Worm (Caenorhabditis elegans) whole organism, L1 larva: ENCODE data around the gene iffb-1.

Source experiments
- alr-1 ChIP-seq: fragments of 200-800 bp; sonication (Bioruptor generic); optimal IDR thresholded peaks from 2 replicates; lab custom pipeline; 2018; ENCODE audit warnings: borderline replicate concordance, mild to moderate bottlenecking, missing genetic modification characterization, missing compliant biosample characterization
- ceh-8 ChIP-seq: fragments of 200-800 bp; sonication (Bioruptor generic); optimal IDR thresholded peaks from 2 replicates; lab custom pipeline; 2018; ENCODE audit warnings: mild to moderate bottlenecking, missing genetic modification characterization, moderate library complexity, missing compliant biosample characterization
- dpl-1 ChIP-seq, 3 experiments: fragments of 150-350 bp in 2 of 3; sonication (generic microtip) in 1 of 3; optimal IDR thresholded peaks; 2 replicates each; lab custom pipeline; 2014 to 2017; ENCODE audit warnings: missing biosample characterization in 3 of 3, missing genetic modification characterization in 3 of 3, missing genetic modification reagents in 3 of 3
- efl-1 ChIP-seq, 4 experiments: fragments of 150-350 bp; optimal IDR thresholded peaks in 3 of 4; peaks in 1 of 4; 1 replicate in 1 of 4; 2 replicates in 3 of 4; lab custom pipeline; 2014; ENCODE audit warnings: missing biosample characterization in 2 of 4, missing genetic modification characterization in 2 of 4, missing genetic modification reagents in 2 of 4
- egl-27 ChIP-seq, 2 experiments: fragments of 150-350 bp in 1 of 2; sonication (generic microtip); optimal IDR thresholded peaks; 3 replicates each; lab custom pipeline; 2017 to 2018; ENCODE audit warnings: missing biosample characterization in 2 of 2, missing genetic modification characterization in 2 of 2, missing genetic modification reagents in 2 of 2
- elt-3 ChIP-seq, 6 experiments: fragments of 150-350 bp in 1 of 6; sonication (generic microtip); optimal IDR thresholded peaks; 2 replicates each; lab custom pipeline; 2017 to 2018; ENCODE audit warnings: missing biosample characterization in 6 of 6, missing genetic modification characterization in 6 of 6, inconsistent platforms in 1 of 6
- fkh-4 ChIP-seq: sonication (generic microtip); optimal IDR thresholded peaks from 2 replicates; lab custom pipeline; 2016; ENCODE audit warnings: missing compliant biosample characterization, missing genetic modification characterization, borderline replicate concordance
- fkh-8 ChIP-seq: sonication (generic microtip); optimal IDR thresholded peaks from 2 replicates; lab custom pipeline; 2016; ENCODE audit warnings: mild to moderate bottlenecking, missing genetic modification characterization, missing compliant biosample characterization
- fos-1 ChIP-seq: fragments of 150-350 bp; optimal IDR thresholded peaks from 2 replicates; lab custom pipeline; 2014; ENCODE audit warnings: missing biosample characterization, missing genetic modification characterization
- grh-1 ChIP-seq: fragments of 200-800 bp; sonication (Bioruptor generic); IDR thresholded peaks from 2 replicates; pipeline ENCODE4 v1.3.6; 2022; ENCODE audit warnings: missing genetic modification reagents, missing genetic modification characterization, missing compliant biosample characterization
- hpl-2 ChIP-seq: fragments of 150-350 bp; optimal IDR thresholded peaks from 2 replicates; lab custom pipeline; 2014; ENCODE audit warnings: missing biosample characterization, missing genetic modification reagents, missing genetic modification characterization
- irx-1 ChIP-seq: sonication (generic microtip); optimal IDR thresholded peaks from 2 replicates; lab custom pipeline; 2016; ENCODE audit warnings: missing genetic modification characterization, missing compliant biosample characterization
- lin-35 ChIP-seq, 2 experiments: fragments of 150-350 bp; optimal IDR thresholded peaks; 2 replicates each; lab custom pipeline; 2014; ENCODE audit warnings: missing biosample characterization in 2 of 2, missing genetic modification characterization in 2 of 2, missing genetic modification reagents in 2 of 2
- lsy-2 ChIP-seq, 2 experiments: fragments of 150-350 bp; optimal IDR thresholded peaks; 2 replicates each; lab custom pipeline; 2014; ENCODE audit warnings: missing biosample characterization in 2 of 2, missing genetic modification characterization in 2 of 2
- mab-9 ChIP-seq: fragments of 200-800 bp; sonication (Bioruptor generic); IDR thresholded peaks from 2 replicates; pipeline ENCODE4 v1.3.6; 2022; ENCODE audit warnings: missing genetic modification reagents, missing genetic modification characterization, missing compliant biosample characterization
- mep-1 ChIP-seq: fragments of 150-350 bp; optimal IDR thresholded peaks from 2 replicates; lab custom pipeline; 2014; ENCODE audit warnings: missing biosample characterization, missing genetic modification characterization
- nhr-11 ChIP-seq: fragments of 150-350 bp; optimal IDR thresholded peaks from 2 replicates; lab custom pipeline; 2014; ENCODE audit warnings: missing biosample characterization, missing genetic modification characterization
- nhr-20 ChIP-seq: sonication (generic microtip); optimal IDR thresholded peaks from 2 replicates; lab custom pipeline; 2016; ENCODE audit warnings: mild to moderate bottlenecking, missing genetic modification characterization, missing compliant biosample characterization
- nhr-28 ChIP-seq: fragments of 150-350 bp; optimal IDR thresholded peaks from 2 replicates; lab custom pipeline; 2014; ENCODE audit warnings: missing biosample characterization, missing genetic modification characterization
- nhr-84 ChIP-seq: sonication (generic microtip); optimal IDR thresholded peaks from 2 replicates; lab custom pipeline; 2017; ENCODE audit warnings: missing biosample characterization, missing genetic modification characterization
- nhr-85 ChIP-seq: sonication (generic microtip); peaks from one replicate; lab custom pipeline; 2016; ENCODE audit warnings: missing genetic modification characterization, inconsistent platforms, missing compliant biosample characterization
- nhr-90 ChIP-seq: sonication (generic microtip); optimal IDR thresholded peaks from 2 replicates; lab custom pipeline; 2016; ENCODE audit warnings: mild to moderate bottlenecking, missing genetic modification characterization, missing compliant biosample characterization; ENCODE audit not compliant: poor library complexity
- pqm-1 ChIP-seq: sonication (generic microtip); optimal IDR thresholded peaks from 3 replicates; lab custom pipeline; 2017; ENCODE audit warnings: missing biosample characterization, missing genetic modification characterization
- snu-23 ChIP-seq: sonication (generic microtip); optimal IDR thresholded peaks from 2 replicates; lab custom pipeline; 2016; ENCODE audit warnings: missing genetic modification characterization, missing compliant biosample characterization
- sox-4 ChIP-seq: sonication (generic microtip); optimal IDR thresholded peaks from 2 replicates; lab custom pipeline; 2016; ENCODE audit warnings: missing genetic modification characterization, missing compliant biosample characterization
- tbx-2 ChIP-seq: sonication (generic microtip); optimal IDR thresholded peaks from 2 replicates; lab custom pipeline; 2016; ENCODE audit warnings: missing genetic modification characterization, missing compliant biosample characterization
- unc-30 ChIP-seq: sonication (generic microtip); optimal IDR thresholded peaks from 2 replicates; lab custom pipeline; 2017; ENCODE audit warnings: missing biosample characterization, missing genetic modification characterization
- unc-62 ChIP-seq: fragments of 150-350 bp; optimal IDR thresholded peaks from 2 replicates; lab custom pipeline; 2014; ENCODE audit warnings: missing biosample characterization, missing genetic modification reagents, missing genetic modification characterization
- unc-86 ChIP-seq: sonication (generic microtip); optimal IDR thresholded peaks from 2 replicates; lab custom pipeline; 2016; ENCODE audit warnings: missing genetic modification characterization, missing compliant biosample characterization
- unc-98 ChIP-seq: fragments of 200-800 bp; sonication (Bioruptor generic); IDR thresholded peaks from 2 replicates; pipeline ENCODE4 v1.3.6; 2022; ENCODE audit warnings: missing genetic modification characterization, missing compliant biosample characterization
- xbp-1 ChIP-seq: sonication (generic microtip); optimal IDR thresholded peaks from 2 replicates; lab custom pipeline; 2016; ENCODE audit warnings: missing genetic modification characterization, missing compliant biosample characterization
- zag-1 ChIP-seq: fragments of 150-350 bp; optimal IDR thresholded peaks from 2 replicates; lab custom pipeline; 2014; ENCODE audit warnings: missing biosample characterization, missing genetic modification characterization

Gene iffb-1

DNA sequence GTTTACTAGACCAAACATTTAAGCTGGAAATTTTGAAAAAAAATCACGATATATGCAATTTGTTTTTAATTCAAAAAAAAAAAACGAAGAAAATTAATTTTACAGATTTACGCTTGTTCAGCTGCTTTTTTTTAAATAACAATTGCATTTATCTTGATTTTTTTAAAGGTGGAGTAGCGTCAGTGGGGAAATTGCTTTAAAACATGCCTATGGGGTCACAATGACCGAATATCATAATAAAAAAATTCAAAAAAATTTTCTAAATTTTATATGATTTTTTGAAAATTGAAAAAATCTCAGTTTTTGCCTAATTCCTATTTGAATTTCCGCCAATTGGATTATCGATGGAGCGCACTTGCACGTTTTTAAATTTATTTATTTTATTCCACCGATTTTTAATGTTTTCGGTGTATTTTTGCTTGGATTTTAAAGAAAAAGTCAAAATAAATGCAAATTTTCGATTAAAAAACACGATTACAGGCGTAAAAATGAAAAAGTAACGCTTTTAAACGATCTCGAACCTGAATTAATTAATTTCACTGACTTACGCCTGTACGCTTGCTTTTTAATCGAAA, 43.1 kb upstream of the iffb-1 start:
- TF ChIP-seq efl-1 (optimal IDR thresholded peaks at IDR 0.05; lab: Kevin White, UChicago) (peak in 1 of 2 experiments; percentile 50), efl-1 (GFP tag; optimal IDR thresholded peaks at IDR 0.05 in 1 of 2; lab: Kevin White, UChicago) (peak; percentile 32 to 93), dpl-1 (GFP tag; optimal IDR thresholded peaks at IDR 0.05; lab: Kevin White, UChicago) (peak in 1 of 3 experiments; percentile 3)

DNA sequence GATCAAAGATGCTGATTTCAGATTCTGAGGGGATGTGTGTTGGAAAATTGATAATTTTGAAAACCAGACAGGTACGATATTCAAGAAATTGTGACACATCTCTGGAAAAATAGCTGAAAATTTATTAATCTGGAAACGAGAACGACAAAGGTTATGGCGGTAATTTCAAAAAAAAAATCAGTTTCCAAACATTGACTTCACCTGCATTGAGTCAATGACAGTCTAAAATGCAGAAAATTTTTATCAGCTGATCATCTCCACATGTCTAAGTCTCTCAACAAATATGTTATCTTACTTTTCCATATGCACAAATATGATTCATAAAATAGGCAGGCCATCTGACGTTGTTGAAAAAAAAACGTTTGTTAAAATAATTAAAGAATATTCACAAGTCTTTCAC, 42.2 kb upstream of the iffb-1 start, which contains the start of gene fbxa-48:
TSS of gene fbxa-48 (minus strand) at position 101 of the 400 bp plus-strand sequence.
- TF ChIP-seq sox-4 (tag; lab: Kevin White, UChicago) (no peak), lin-35 (GFP tag; optimal IDR thresholded peaks at IDR 0.05; lab: Kevin White, UChicago) (peak in 1 of 2 experiments; percentile 13), efl-1 (optimal IDR thresholded peaks at IDR 0.05; lab: Kevin White, UChicago) (no peak), efl-1 (GFP tag; optimal IDR thresholded peaks at IDR 0.05 in 1 of 2; lab: Kevin White, UChicago) (peak in 1 of 2 experiments; percentile 75)
- TF ChIP-seq, all 84 proteins: peak for 2

DNA sequence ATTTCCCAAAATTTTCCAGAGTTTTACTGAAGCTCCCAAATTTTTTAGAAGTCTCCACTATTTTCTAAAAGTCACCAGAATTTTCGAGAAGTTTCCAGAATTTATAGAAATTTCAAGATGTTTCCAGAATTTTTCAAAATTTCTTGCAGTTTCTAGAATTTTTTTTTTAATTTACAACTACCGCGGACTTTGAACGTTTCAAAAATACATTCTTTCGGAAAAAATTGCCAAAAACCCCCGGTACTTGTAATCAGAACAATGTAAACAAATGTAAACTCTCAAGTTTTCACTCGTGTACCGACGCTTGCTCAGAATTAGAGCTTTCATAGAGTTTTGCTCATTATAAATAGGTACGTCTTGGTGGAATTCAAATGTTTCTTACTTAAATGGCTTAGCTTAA, 41.5 kb upstream of the iffb-1 start, which contains the start of gene fbxa-39:
TSS of gene fbxa-39 (plus strand) at position 301 of the 400 bp plus-strand sequence.
- TF ChIP-seq zag-1 (tag; lab: Kevin White, UChicago) (no peak), lsy-2 (tag; optimal IDR thresholded peaks at IDR 0.05; lab: Kevin White, UChicago) (no peak), unc-98 (GFP tag; lab: Robert Waterston, UW) (no peak), fkh-4 (no peak), fkh-8 (no peak), unc-86 (tag; lab: Kevin White, UChicago) (no peak), hpl-2 (GFP tag; lab: Kevin White, UChicago) (no peak), mab-9 (GFP tag; lab: Robert Waterston, UW) (no peak), nhr-11 (no peak), ceh-8 (GFP tag; lab: Kevin White, UChicago) (no peak), mep-1 (tag; lab: Kevin White, UChicago) (no peak), irx-1 (no peak), egl-27 (tag; optimal IDR thresholded peaks at IDR 0.05; lab: Kevin White, UChicago) (no peak), nhr-28 (tag; lab: Kevin White, UChicago) (no peak), alr-1 (tag; lab: Kevin White, UChicago) (no peak)
- TF ChIP-seq, all 84 proteins: peak for 0

DNA sequence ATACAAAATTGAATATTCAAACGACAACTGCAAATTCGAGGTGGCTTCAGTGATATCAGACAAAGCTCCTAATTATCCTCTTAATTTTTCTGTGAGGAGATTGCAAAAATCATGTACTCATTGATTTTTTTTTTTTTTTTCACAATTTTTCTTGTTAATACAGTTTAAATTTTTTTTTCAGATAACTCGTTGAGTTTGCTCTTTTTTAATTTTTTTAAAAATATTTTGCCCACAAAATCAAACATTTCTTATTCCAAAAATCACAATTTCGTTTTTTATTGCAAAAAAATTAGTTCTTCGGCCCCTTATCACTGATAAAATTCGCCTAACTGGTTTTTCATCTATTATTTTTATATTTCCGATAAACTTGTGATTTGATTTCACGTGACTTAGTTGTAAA, 37.4 kb upstream of the iffb-1 start, which contains the start of gene Y54F10BM.21:
TSS of gene Y54F10BM.21 (plus strand) at position 301 of the 400 bp plus-strand sequence.
- TF ChIP-seq elt-3 (tag; optimal IDR thresholded peaks at IDR 0.05; lab: Kevin White, UChicago) (peak in 1 of 6 experiments; percentile 40), unc-62 (GFP tag; lab: Kevin White, UChicago) (no peak)

DNA sequence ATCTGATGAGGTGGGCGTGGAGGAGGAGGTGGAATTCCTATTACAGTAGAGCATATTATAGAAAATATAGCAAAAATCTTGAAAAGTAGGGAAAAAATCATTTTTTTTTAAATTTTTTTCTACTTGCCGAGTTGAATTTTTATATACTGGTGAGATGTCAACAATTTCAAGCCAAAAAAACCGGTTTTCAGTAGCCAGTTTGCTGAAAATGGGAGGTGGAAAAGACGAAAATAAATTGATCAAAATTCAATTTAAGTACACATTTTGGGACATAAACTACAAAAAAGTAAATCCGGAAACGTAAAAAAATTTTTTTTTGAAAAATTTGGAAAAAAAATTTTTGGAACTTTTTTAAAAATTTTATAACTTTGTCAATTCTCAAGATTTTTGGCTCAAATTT, 34.8 kb upstream of the iffb-1 start, which contains the start of gene Y54F10BM.23:
TSS of gene Y54F10BM.23 (minus strand) at position 101 of the 400 bp plus-strand sequence.
- no peak for TF ChIP-seq nhr-90 (tag; lab: Kevin White, UChicago)
- no peak for TF ChIP-seq nhr-84 (tag; lab: Kevin White, UChicago)
- no peak for TF ChIP-seq fkh-8
- TF ChIP-seq xbp-1 (tag; lab: Kevin White, UChicago) = no peak
- TF ChIP-seq fos-1 (tag; lab: Kevin White, UChicago) = no peak
- TF ChIP-seq grh-1 (GFP tag; lab: Robert Waterston, UW) = no peak
- no peak for TF ChIP-seq pqm-1 (tag; lab: Kevin White, UChicago)

DNA sequence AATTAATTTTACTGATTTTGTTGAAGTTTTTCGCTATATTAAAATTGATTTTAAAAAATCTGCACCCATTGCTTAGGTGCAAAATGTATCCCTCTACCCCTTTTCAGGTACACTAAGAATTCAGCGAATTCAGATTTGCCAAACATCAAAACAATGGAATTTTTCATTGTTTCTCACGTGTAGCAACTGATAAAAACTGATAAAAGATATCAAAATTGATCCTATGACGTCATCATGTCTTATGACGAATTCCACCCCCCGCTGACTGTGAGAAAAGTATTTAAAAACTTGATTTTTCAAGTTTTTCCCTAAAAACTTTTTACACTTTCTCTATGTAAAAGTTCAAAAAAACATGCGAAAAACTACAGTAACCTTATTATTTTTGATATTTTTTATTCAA, 33.7 kb upstream of the iffb-1 start, which contains the start of gene Y54F10BM.22:
TSS of gene Y54F10BM.22 (plus strand) at position 331 of the 400 bp plus-strand sequence.
- peak; percentile 28 for TF ChIP-seq nhr-90 (tag; lab: Kevin White, UChicago)
- peak; percentile 82 for TF ChIP-seq nhr-85
- TF ChIP-seq efl-1 (optimal IDR thresholded peaks at IDR 0.05; lab: Kevin White, UChicago) = no peak
- TF ChIP-seq efl-1 (GFP tag; optimal IDR thresholded peaks at IDR 0.05 in 1 of 2; lab: Kevin White, UChicago) = peak in 1 of 2 experiments; percentile 64
- TF ChIP-seq lin-35 (GFP tag; optimal IDR thresholded peaks at IDR 0.05; lab: Kevin White, UChicago) = peak in 1 of 2 experiments; percentile 10
- TF ChIP-seq tbx-2 (tag; lab: Kevin White, UChicago) = no peak
- TF ChIP-seq snu-23 (GFP tag; lab: Kevin White, UChicago) = peak; percentile 0
- TF ChIP-seq lsy-2 (tag; optimal IDR thresholded peaks at IDR 0.05; lab: Kevin White, UChicago) = no peak
- no peak for TF ChIP-seq unc-30
- TF ChIP-seq elt-3 (tag; optimal IDR thresholded peaks at IDR 0.05; lab: Kevin White, UChicago) = peak in 2 of 6 experiments; percentile 41 to 83
- peak; percentile 30 for TF ChIP-seq nhr-20
